Worm (Caenorhabditis elegans) whole organism, L1 larva: ENCODE measurements around the gene suex-1.

ENCODE experiments used
- C34B4.2 ChIP-seq: sonication (generic microtip); optimal IDR thresholded peaks from 2 replicates; lab custom pipeline; 2017; ENCODE audit warnings: mild to moderate bottlenecking, missing genetic modification characterization, missing compliant biosample characterization
- ama-1 ChIP-seq: fragments of 150-350 bp; optimal IDR thresholded peaks from 2 replicates; lab custom pipeline; 2014
- ets-5 ChIP-seq: fragments of 200-800 bp; sonication (Bioruptor generic); IDR thresholded peaks from 2 replicates; pipeline ENCODE4 v1.3.6; 2022; ENCODE audit warnings: missing genetic modification characterization, missing compliant biosample characterization
- fos-1 ChIP-seq: fragments of 150-350 bp; optimal IDR thresholded peaks from 2 replicates; lab custom pipeline; 2014; ENCODE audit warnings: missing biosample characterization, missing genetic modification characterization
- grh-1 ChIP-seq: fragments of 200-800 bp; sonication (Bioruptor generic); IDR thresholded peaks from 2 replicates; pipeline ENCODE4 v1.3.6; 2022; ENCODE audit warnings: missing genetic modification reagents, missing genetic modification characterization, missing compliant biosample characterization
- hlh-17 ChIP-seq: fragments of 200-800 bp; sonication (Bioruptor generic); optimal IDR thresholded peaks from 2 replicates; lab custom pipeline; 2018; ENCODE audit warnings: missing genetic modification characterization, mild to moderate bottlenecking, missing compliant biosample characterization, moderate library complexity, borderline replicate concordance
- lin-13 ChIP-seq: fragments of 150-350 bp; optimal IDR thresholded peaks from 2 replicates; lab custom pipeline; 2014; ENCODE audit warnings: missing biosample characterization, missing genetic modification reagents, missing genetic modification characterization
- nhr-11 ChIP-seq: fragments of 150-350 bp; optimal IDR thresholded peaks from 2 replicates; lab custom pipeline; 2014; ENCODE audit warnings: missing biosample characterization, missing genetic modification characterization
- nhr-237 ChIP-seq: fragments of 150-350 bp; optimal IDR thresholded peaks from 2 replicates; lab custom pipeline; 2014; ENCODE audit warnings: missing biosample characterization, missing genetic modification characterization
- nhr-28 ChIP-seq: fragments of 150-350 bp; optimal IDR thresholded peaks from 2 replicates; lab custom pipeline; 2014; ENCODE audit warnings: missing biosample characterization, missing genetic modification characterization
- pax-3 ChIP-seq: fragments of 200-800 bp; sonication (Bioruptor generic); optimal IDR thresholded peaks from 2 replicates; lab custom pipeline; 2018; ENCODE audit warnings: mild to moderate bottlenecking, missing genetic modification characterization, moderate library complexity, missing compliant biosample characterization
- tbx-2 ChIP-seq: sonication (generic microtip); optimal IDR thresholded peaks from 2 replicates; lab custom pipeline; 2016; ENCODE audit warnings: missing genetic modification characterization, missing compliant biosample characterization
- vab-15 ChIP-seq: sonication (generic microtip); optimal IDR thresholded peaks from 2 replicates; lab custom pipeline; 2017; ENCODE audit warnings: missing genotype, mild to moderate bottlenecking, missing genetic modification characterization, missing compliant biosample characterization

ce11 chrII:5518910-5519309, 20.9 kb upstream of the suex-1 start, which contains the start of gene ZK177.2:
- TF ChIP-seq tbx-2, result no peak
- TF ChIP-seq pax-3 (tag; lab: Kevin White, UChicago), result no peak
- TF ChIP-seq nhr-237 (tag; lab: Kevin White, UChicago), result no peak
- no peak for TF ChIP-seq vab-15 (tag; lab: Kevin White, UChicago)
- no peak for TF ChIP-seq hlh-17 (GFP tag; lab: Kevin White, UChicago)
- TF ChIP-seq nhr-11, result no peak
- TF ChIP-seq nhr-28, result no peak
- TF ChIP-seq lin-13 (GFP tag; lab: Kevin White, UChicago), result no peak
- TF ChIP-seq ets-5 (GFP tag; lab: Robert Waterston, UW), result no peak
- no peak for TF ChIP-seq grh-1
- no peak for TF ChIP-seq ama-1 (lab: Kevin White, UChicago)
- TF ChIP-seq fos-1 (tag; lab: Kevin White, UChicago), result no peak
- no peak for TF ChIP-seq C34B4.2 (tag; lab: Kevin White, UChicago)
